Fruit fly (Drosophila melanogaster) whole organism, embryonic: ENCODE results near the gene CG13126.
A peak's percentile ranks its signal among the peaks of the same experiment; 100 is the strongest.

Experiments used
- Abd-B ChIP-seq: fragments of 200-800 bp; sonication (Bioruptor generic); optimal IDR thresholded peaks from 2 replicates; lab custom pipeline; 2018; ENCODE audit warnings: missing biosample characterization, mild to moderate bottlenecking, missing genetic modification characterization, moderate library complexity
- Adf1 ChIP-seq: fragments of 200-800 bp; sonication (Bioruptor generic); IDR thresholded peaks from 2 replicates; pipeline ENCODE4 v1.3.6; 2022; ENCODE audit warnings: missing biosample characterization, missing genetic modification characterization
- Atf3 ChIP-seq: fragments of 200-800 bp; sonication (Bioruptor generic); optimal IDR thresholded peaks from 3 replicates; lab custom pipeline; 2016; ENCODE audit warnings: missing biosample characterization, missing genetic modification characterization
- CG10147 ChIP-seq: fragments of 200-800 bp; sonication (Bioruptor generic); optimal IDR thresholded peaks from 2 replicates; lab custom pipeline; 2019; ENCODE audit warnings: missing biosample characterization, mild to moderate bottlenecking, missing genetic modification characterization, moderate library complexity
- CG10274 ChIP-seq: fragments of 200-800 bp; sonication (Bioruptor generic); optimal IDR thresholded peaks from 3 replicates; lab custom pipeline; 2017; ENCODE audit warnings: missing biosample characterization, mild to moderate bottlenecking, missing genetic modification characterization
- CG10462 ChIP-seq: fragments of 200-800 bp; sonication (Bioruptor generic); optimal IDR thresholded peaks from 2 replicates; lab custom pipeline; 2016; ENCODE audit warnings: missing biosample characterization, missing genetic modification characterization
- CG10959 ChIP-seq: fragments of 200-800 bp; sonication (Bioruptor generic); IDR thresholded peaks from 2 replicates; pipeline ENCODE4 v1.3.6; 2022; ENCODE audit warnings: missing biosample characterization, missing genetic modification characterization
- CG13775 ChIP-seq: fragments of 200-800 bp; sonication (Bioruptor generic); optimal IDR thresholded peaks from 3 replicates; lab custom pipeline; 2017; ENCODE audit warnings: missing biosample characterization, mild to moderate bottlenecking, missing genetic modification characterization
- CG14667 ChIP-seq: fragments of 200-800 bp; sonication (Bioruptor generic); IDR thresholded peaks from 2 replicates; pipeline ENCODE4 v1.3.6; 2022; ENCODE audit warnings: missing biosample characterization, missing genetic modification characterization
- CG15011 ChIP-seq: fragments of 200-800 bp; sonication (Bioruptor generic); optimal IDR thresholded peaks from 3 replicates; lab custom pipeline; 2018; ENCODE audit warnings: missing biosample characterization, mild to moderate bottlenecking, missing genetic modification characterization
- CG17802 ChIP-seq: fragments of 200-800 bp; sonication (Bioruptor generic); optimal IDR thresholded peaks from 2 replicates; lab custom pipeline; 2018; ENCODE audit warnings: missing biosample characterization, mild to moderate bottlenecking, missing genetic modification characterization, moderate library complexity
- CG18476 ChIP-seq: fragments of 200-800 bp; sonication (Bioruptor generic); optimal IDR thresholded peaks from 2 replicates; lab custom pipeline; 2016; ENCODE audit warnings: missing biosample characterization, mild to moderate bottlenecking, missing genetic modification characterization
- CG2120 ChIP-seq: fragments of 200-800 bp; sonication (Bioruptor generic); optimal IDR thresholded peaks from 3 replicates; lab custom pipeline; 2016; ENCODE audit warnings: missing biosample characterization, missing genetic modification characterization
- CG32532 ChIP-seq: fragments of 200-800 bp; sonication (Bioruptor generic); IDR thresholded peaks from 2 replicates; pipeline ENCODE4 v1.3.6; 2022; ENCODE audit warnings: missing biosample characterization, missing genetic modification characterization
- CG32767 ChIP-seq: fragments of 200-800 bp; sonication (Bioruptor generic); IDR thresholded peaks from 2 replicates; pipeline ENCODE4 v1.3.6; 2022; ENCODE audit warnings: missing biosample characterization, missing genetic modification characterization
- CG32772 ChIP-seq: fragments of 200-800 bp; sonication (Bioruptor generic); IDR thresholded peaks from 2 replicates; pipeline ENCODE4 v1.3.6; 2022; ENCODE audit warnings: missing biosample characterization, missing genetic modification characterization
- CG4360 ChIP-seq: fragments of 200-800 bp; sonication (Bioruptor generic); IDR thresholded peaks from 2 replicates; pipeline ENCODE4 v1.3.6; 2022; ENCODE audit warnings: missing biosample characterization, missing genetic modification characterization
- CG4404 ChIP-seq: fragments of 200-800 bp; sonication (Bioruptor generic); IDR thresholded peaks from 2 replicates; pipeline ENCODE4 v1.3.6; 2022; ENCODE audit warnings: missing biosample characterization, missing genetic modification characterization
- CG7271 ChIP-seq: fragments of 200-800 bp; sonication (Bioruptor generic); optimal IDR thresholded peaks from 2 replicates; lab custom pipeline; 2018; ENCODE audit warnings: missing biosample characterization, mild to moderate bottlenecking, missing genetic modification characterization, moderate library complexity
- CG8944 ChIP-seq: fragments of 200-800 bp; sonication (Bioruptor generic); optimal IDR thresholded peaks from 3 replicates; lab custom pipeline; 2016; ENCODE audit warnings: missing biosample characterization, missing genetic modification characterization
- CG9817 ChIP-seq: fragments of 200-800 bp; sonication (Bioruptor generic); optimal IDR thresholded peaks from 2 replicates; lab custom pipeline; 2018; ENCODE audit warnings: missing biosample characterization, mild to moderate bottlenecking, missing genetic modification characterization, moderate library complexity
- D19B ChIP-seq: fragments of 200-800 bp; sonication (Bioruptor generic); optimal IDR thresholded peaks from 2 replicates; lab custom pipeline; 2017; ENCODE audit warnings: missing biosample characterization, mild to moderate bottlenecking, missing genetic modification characterization
- Doc3 ChIP-seq: fragments of 200-800 bp; sonication (Bioruptor generic); IDR thresholded peaks from 3 replicates; pipeline ENCODE4 v1.3.6; 2022; ENCODE audit warnings: missing biosample characterization, missing genetic modification characterization; ENCODE audit not compliant: partially characterized antibody
- HHEX ChIP-seq: fragments of 200-800 bp; sonication (Bioruptor generic); optimal IDR thresholded peaks from 3 replicates; lab custom pipeline; 2017; ENCODE audit warnings: missing biosample characterization, mild to moderate bottlenecking, missing genetic modification characterization, missing genetic modification reagents
- Hey ChIP-seq: fragments of 200-800 bp; sonication (Bioruptor generic); optimal IDR thresholded peaks from 3 replicates; lab custom pipeline; 2018; ENCODE audit warnings: missing biosample characterization, mild to moderate bottlenecking, missing genetic modification characterization
- HmgZ ChIP-seq: fragments of 200-800 bp; sonication (Bioruptor generic); optimal IDR thresholded peaks from 2 replicates; lab custom pipeline; 2018; ENCODE audit warnings: missing biosample characterization, mild to moderate bottlenecking, missing genetic modification characterization
- NC2α ChIP-seq: fragments of 200-800 bp; sonication (Bioruptor generic); optimal IDR thresholded peaks from 2 replicates; lab custom pipeline; 2016; ENCODE audit warnings: missing biosample characterization, missing genetic modification characterization
- Nf-YC ChIP-seq: fragments of 200-800 bp; optimal IDR thresholded peaks from 3 replicates; lab custom pipeline; 2019; ENCODE audit warnings: missing biosample characterization, mild to moderate bottlenecking, missing genetic modification characterization, moderate library complexity
- NfI ChIP-seq: fragments of 200-800 bp; sonication (Bioruptor generic); optimal IDR thresholded peaks from 3 replicates; lab custom pipeline; 2018; ENCODE audit warnings: missing biosample characterization, mild to moderate bottlenecking, missing genetic modification characterization, moderate library complexity
- Oli ChIP-seq: fragments of 200-800 bp; sonication (Bioruptor generic); optimal IDR thresholded peaks from 2 replicates; lab custom pipeline; 2018; ENCODE audit warnings: missing biosample characterization, mild to moderate bottlenecking, missing genetic modification characterization, moderate library complexity
- PHDP ChIP-seq: fragments of 200-800 bp; sonication (Bioruptor generic); optimal IDR thresholded peaks from 3 replicates; lab custom pipeline; 2018; ENCODE audit warnings: missing biosample characterization, mild to moderate bottlenecking, missing genetic modification characterization, moderate library complexity
- Poxn ChIP-seq: fragments of 200-800 bp; sonication (Bioruptor generic); IDR thresholded peaks from 2 replicates; pipeline ENCODE4 v1.3.6; 2022; ENCODE audit warnings: missing biosample characterization, missing genetic modification characterization
- Side ChIP-seq: fragments of 200-800 bp; sonication (Bioruptor generic); optimal IDR thresholded peaks from 2 replicates; lab custom pipeline; 2016; ENCODE audit warnings: missing biosample characterization, missing genetic modification characterization
- ash1 ChIP-seq: fragments of 200-800 bp; sonication (Bioruptor generic); optimal IDR thresholded peaks from 2 replicates; lab custom pipeline; 2018; ENCODE audit warnings: missing biosample characterization, mild to moderate bottlenecking, missing genetic modification characterization
- ato ChIP-seq: fragments of 200-800 bp; sonication (Bioruptor generic); IDR thresholded peaks from 2 replicates; pipeline ENCODE4 v1.3.6; 2022; ENCODE audit warnings: missing biosample characterization, missing genetic modification characterization; ENCODE audit not compliant: partially characterized antibody
- bowl ChIP-seq: fragments of 200-800 bp; sonication (Bioruptor generic); IDR thresholded peaks from 2 replicates; pipeline ENCODE4 v1.3.6; 2022; ENCODE audit warnings: missing biosample characterization, missing genetic modification characterization
- cato ChIP-seq: fragments of 200-800 bp; sonication (Bioruptor generic); optimal IDR thresholded peaks from 2 replicates; lab custom pipeline; 2016; ENCODE audit warnings: missing biosample characterization, missing genetic modification characterization, borderline replicate concordance
- cg ChIP-seq: fragments of 200-800 bp; sonication (Bioruptor generic); optimal IDR thresholded peaks from 3 replicates; lab custom pipeline; 2019; ENCODE audit warnings: missing biosample characterization, mild to moderate bottlenecking, missing genetic modification characterization, moderate library complexity
- ci ChIP-seq: fragments of 200-800 bp; sonication (Bioruptor generic); IDR thresholded peaks from 3 replicates; pipeline ENCODE4 v1.3.6; 2022; ENCODE audit warnings: missing biosample characterization, missing genetic modification characterization
- croc ChIP-seq: fragments of 200-800 bp; sonication (Bioruptor generic); conservative IDR thresholded peaks from 3 replicates; pipeline ENCODE4 v1.3.6; 2022; ENCODE audit warnings: missing biosample characterization, missing genetic modification characterization
- fru ChIP-seq: fragments of >200 bp; optimal IDR thresholded peaks from 2 replicates; lab custom pipeline; 2017
- gce ChIP-seq: fragments of 200-800 bp; sonication (Bioruptor generic); IDR thresholded peaks from 3 replicates; pipeline ENCODE4 v1.3.6; 2022; ENCODE audit warnings: missing biosample characterization, missing genetic modification characterization
- gro ChIP-seq: fragments of 200-800 bp; sonication (Bioruptor generic); optimal IDR thresholded peaks from 2 replicates; lab custom pipeline; 2016; ENCODE audit warnings: missing biosample characterization, missing genetic modification characterization
- h ChIP-seq: fragments of >200 bp; optimal IDR thresholded peaks from 2 replicates; lab custom pipeline; 2017
- kni ChIP-seq: fragments of 200-800 bp; sonication (Bioruptor generic); optimal IDR thresholded peaks from 3 replicates; lab custom pipeline; 2017; ENCODE audit warnings: mild to moderate bottlenecking, missing biosample characterization, missing genetic modification reagents, missing genetic modification characterization
- ranshi ChIP-seq: fragments of 200-800 bp; sonication (Bioruptor generic); IDR thresholded peaks from 2 replicates; pipeline ENCODE4 v1.3.6; 2022; ENCODE audit warnings: missing biosample characterization, missing genetic modification characterization
- sens ChIP-seq: fragments of 200-800 bp; sonication (Bioruptor generic); peaks from one replicate; lab custom pipeline; 2016; ENCODE audit warnings: missing biosample characterization, missing genetic modification characterization
- so ChIP-seq: fragments of 200-800 bp; sonication (Bioruptor generic); IDR thresholded peaks from 3 replicates; pipeline ENCODE4 v1.3.6; 2022; ENCODE audit warnings: missing biosample characterization, missing genetic modification characterization
- stc ChIP-seq: fragments of 200-800 bp; sonication (Bioruptor generic); IDR thresholded peaks from 2 replicates; pipeline ENCODE4 v1.3.6; 2022; ENCODE audit warnings: missing biosample characterization, missing genetic modification characterization
- tin ChIP-seq: fragments of 200-800 bp; sonication (Bioruptor generic); optimal IDR thresholded peaks from 3 replicates; lab custom pipeline; 2016; ENCODE audit warnings: missing biosample characterization, missing genetic modification characterization
- wdn ChIP-seq: fragments of 200-800 bp; sonication (Bioruptor generic); IDR thresholded peaks from 2 replicates; pipeline ENCODE4 v1.3.6; 2022; ENCODE audit warnings: missing biosample characterization, missing genetic modification characterization

CG13126 gene

dm6 chr2L:9938631-9939256 lies 15.2 kb downstream of the CG13126 start, which contains the start of the genes Datp and CG4619 (continued):
- TF ChIP-seq ci (GFP tag; lab: Robert Waterston, UW) (peak; percentile 65), bowl (GFP tag; lab: Robert Waterston, UW) (no peak), HmgZ (tag; lab: Kevin White, UChicago) (peak; percentile 87), NfI (GFP tag; lab: Kevin White, UChicago) (peak; percentile 61), CG13775 (GFP tag; lab: Kevin White, UChicago) (no peak), cg (GFP tag; lab: Kevin White, UChicago) (no peak), CG7271 (no peak), CG14667 (GFP tag; lab: Robert Waterston, UW) (no peak), NC2α (GFP tag; lab: Kevin White, UChicago) (no peak), CG10147 (GFP tag; lab: Kevin White, UChicago) (no peak), PHDP (no peak), CG9817 (tag; lab: Kevin White, UChicago) (peak; percentile 39), Poxn (GFP tag; lab: Robert Waterston, UW) (no peak), so (no peak; the same call in 2 of the 3 replicates), stc (GFP tag; lab: Robert Waterston, UW) (no peak), Abd-B (no peak), CG17802 (no peak), CG4404 (GFP tag; lab: Robert Waterston, UW) (peak; percentile 40), h (lab: Kevin White, UChicago) (no peak), cato (GFP tag; lab: Kevin White, UChicago) (no peak), Oli (tag; lab: Kevin White, UChicago) (no peak), croc (GFP tag; lab: Robert Waterston, UW) (peak; percentile 24; the same call in 1 of the 3 replicates), ato (GFP tag; lab: Robert Waterston, UW) (no peak), gro (GFP tag; lab: Kevin White, UChicago) (peak; percentile 24), CG18476 (no peak), CG15011 (GFP tag; lab: Kevin White, UChicago) (no peak), sens (GFP tag; lab: Kevin White, UChicago) (peak; percentile 76), fru (lab: Kevin White, UChicago) (no peak), ranshi (GFP tag; lab: Robert Waterston, UW) (no peak), Side (peak; percentile 27), CG10462 (no peak), CG10959 (GFP tag; lab: Robert Waterston, UW) (no peak), Nf-YC (tag; lab: Kevin White, UChicago) (no peak), CG2120 (GFP tag; lab: Kevin White, UChicago) (peak; percentile 75), Hey (tag; lab: Kevin White, UChicago) (no peak), CG32772 (GFP tag; lab: Robert Waterston, UW) (0 out of 2 replicates have a peak, but pooled peaks have one; percentile 6), Atf3 (GFP tag; lab: Kevin White, UChicago) (no peak), tin (GFP tag; lab: Kevin White, UChicago) (peak; percentile 31), wdn (GFP tag; lab: Robert Waterston, UW) (0 out of 2 replicates have a peak, but pooled peaks have one; percentile 20), CG32767 (GFP tag; lab: Robert Waterston, UW) (no peak), CG8944 (GFP tag; lab: Kevin White, UChicago) (peak; percentile 58), CG4360 (GFP tag; lab: Robert Waterston, UW) (peak; percentile 64), gce (no peak), kni (peak; percentile 32), CG32532 (GFP tag; lab: Robert Waterston, UW) (no peak), HHEX (GFP tag; lab: Kevin White, UChicago) (peak; percentile 7), Adf1 (no peak), Doc3 (GFP tag; lab: Robert Waterston, UW) (no peak), CG10274 (GFP tag; lab: Kevin White, UChicago) (no peak), ash1 (GFP tag; lab: Kevin White, UChicago) (no peak), D19B (GFP tag; lab: Kevin White, UChicago) (no peak)
